Fruit fly (Drosophila melanogaster) whole organism, embryonic: Measurements from ENCODE around the gene CG2120.

ENCODE experiments used
- Aef1 ChIP-seq: fragments of 200-800 bp; sonication (Bioruptor generic); IDR thresholded peaks from 3 replicates; pipeline ENCODE4 v1.3.6; 2022; ENCODE audit warnings: missing biosample characterization, missing genetic modification characterization
- BtbVII ChIP-seq: fragments of 200-800 bp; sonication (Bioruptor generic); optimal IDR thresholded peaks from 3 replicates; lab custom pipeline; 2017; ENCODE audit warnings: missing biosample characterization, mild to moderate bottlenecking, missing genetic modification characterization
- C15 ChIP-seq: fragments of 200-800 bp; sonication (Bioruptor generic); IDR thresholded peaks from 3 replicates; pipeline ENCODE4 v1.3.6; 2022; ENCODE audit warnings: missing biosample characterization, missing genetic modification characterization
- CG10366 ChIP-seq: fragments of 200-800 bp; sonication (Bioruptor generic); IDR thresholded peaks from 2 replicates; pipeline ENCODE4 v1.3.6; 2022; ENCODE audit warnings: missing biosample characterization, missing genetic modification characterization
- CG10543 ChIP-seq: fragments of 200-800 bp; sonication (Bioruptor generic); optimal IDR thresholded peaks from 3 replicates; lab custom pipeline; 2017; ENCODE audit warnings: missing biosample characterization, mild to moderate bottlenecking, missing genetic modification characterization, moderate library complexity
- CG11504 ChIP-seq: fragments of 200-800 bp; sonication (Bioruptor generic); optimal IDR thresholded peaks from 3 replicates; lab custom pipeline; 2019; ENCODE audit warnings: missing biosample characterization, mild to moderate bottlenecking, missing genetic modification characterization, moderate library complexity
- CG11695 ChIP-seq: fragments of 200-800 bp; sonication (Bioruptor generic); IDR thresholded peaks from 3 replicates; pipeline ENCODE4 v1.3.6; 2022; ENCODE audit warnings: missing biosample characterization, missing genetic modification characterization
- CG12659 ChIP-seq: fragments of 200-800 bp; sonication (Bioruptor generic); optimal IDR thresholded peaks from 3 replicates; lab custom pipeline; 2017; ENCODE audit warnings: mild to moderate bottlenecking, missing biosample characterization, missing genetic modification reagents, missing genetic modification characterization
- CG13775 ChIP-seq: fragments of 200-800 bp; sonication (Bioruptor generic); optimal IDR thresholded peaks from 3 replicates; lab custom pipeline; 2017; ENCODE audit warnings: missing biosample characterization, mild to moderate bottlenecking, missing genetic modification characterization
- CG14014 ChIP-seq: fragments of 200-800 bp; sonication (Bioruptor generic); IDR thresholded peaks from 2 replicates; pipeline ENCODE4 v1.3.6; 2022; ENCODE audit warnings: missing biosample characterization, missing genetic modification characterization
- CG17829 ChIP-seq: fragments of 200-800 bp; optimal IDR thresholded peaks from 2 replicates; lab custom pipeline; 2019; ENCODE audit warnings: missing biosample characterization, mild to moderate bottlenecking, missing genetic modification characterization, moderate library complexity
- CG3065 ChIP-seq: fragments of 200-800 bp; sonication (Bioruptor generic); optimal IDR thresholded peaks from 2 replicates; lab custom pipeline; 2016; ENCODE audit warnings: missing biosample characterization, missing genetic modification characterization
- CG3281 ChIP-seq: fragments of 200-800 bp; sonication (Bioruptor generic); optimal IDR thresholded peaks from 3 replicates; lab custom pipeline; 2017; ENCODE audit warnings: missing biosample characterization, mild to moderate bottlenecking, missing genetic modification characterization
- CG34376 ChIP-seq: fragments of 200-800 bp; sonication (Bioruptor generic); optimal IDR thresholded peaks from 2 replicates; lab custom pipeline; 2018; ENCODE audit warnings: missing biosample characterization, mild to moderate bottlenecking, missing genetic modification characterization
- CG6765 ChIP-seq: fragments of 200-800 bp; sonication (Bioruptor generic); optimal IDR thresholded peaks from 3 replicates; lab custom pipeline; 2017; ENCODE audit warnings: missing biosample characterization, mild to moderate bottlenecking, missing genetic modification characterization
- CG7786 ChIP-seq: fragments of 200-800 bp; sonication (Bioruptor generic); optimal IDR thresholded peaks from 2 replicates; lab custom pipeline; 2016; ENCODE audit warnings: missing biosample characterization, missing genetic modification characterization
- CG8359 ChIP-seq: fragments of 200-800 bp; sonication (Bioruptor generic); optimal IDR thresholded peaks from 2 replicates; lab custom pipeline; 2017; ENCODE audit warnings: missing biosample characterization, mild to moderate bottlenecking, missing genetic modification characterization, borderline replicate concordance
- CG9817 ChIP-seq: fragments of 200-800 bp; sonication (Bioruptor generic); optimal IDR thresholded peaks from 2 replicates; lab custom pipeline; 2018; ENCODE audit warnings: missing biosample characterization, mild to moderate bottlenecking, missing genetic modification characterization, moderate library complexity
- Dbx ChIP-seq: fragments of 200-800 bp; sonication (Bioruptor generic); IDR thresholded peaks from 3 replicates; pipeline ENCODE4 v1.3.6; 2022; ENCODE audit warnings: missing biosample characterization, missing genetic modification characterization
- Dip2 ChIP-seq: fragments of 200-800 bp; sonication (Bioruptor generic); IDR thresholded peaks from 2 replicates; pipeline ENCODE4 v1.3.6; 2022; ENCODE audit warnings: missing biosample characterization, missing genetic modification characterization
- Fer1 ChIP-seq: fragments of 200-800 bp; sonication (Bioruptor generic); optimal IDR thresholded peaks from 2 replicates; lab custom pipeline; 2017; ENCODE audit warnings: missing biosample characterization, mild to moderate bottlenecking, missing genetic modification characterization
- HHEX ChIP-seq: fragments of 200-800 bp; sonication (Bioruptor generic); optimal IDR thresholded peaks from 3 replicates; lab custom pipeline; 2017; ENCODE audit warnings: missing biosample characterization, mild to moderate bottlenecking, missing genetic modification characterization, missing genetic modification reagents
- Med ChIP-seq: fragments of 200-800 bp; sonication (Bioruptor generic); peaks from one replicate; lab custom pipeline; 2016; ENCODE audit warnings: missing biosample characterization, missing genetic modification characterization, mild to moderate bottlenecking, inconsistent platforms, moderate library complexity
- Meics ChIP-seq: fragments of 200-800 bp; sonication (Bioruptor generic); optimal IDR thresholded peaks from 2 replicates; lab custom pipeline; 2017; ENCODE audit warnings: missing biosample characterization, mild to moderate bottlenecking, missing genetic modification characterization
- NFAT ChIP-seq: fragments of 200-800 bp; sonication (Bioruptor generic); IDR thresholded peaks from 2 replicates; pipeline ENCODE4 v1.3.6; 2022; ENCODE audit warnings: missing biosample characterization, missing genetic modification characterization
- NK7.1 ChIP-seq: fragments of 200-800 bp; sonication (Bioruptor generic); optimal IDR thresholded peaks from 3 replicates; lab custom pipeline; 2016; ENCODE audit warnings: missing biosample characterization, missing genetic modification characterization
- Oaz ChIP-seq: fragments of 200-800 bp; sonication (Bioruptor generic); IDR thresholded peaks from 2 replicates; pipeline ENCODE4 v1.3.6; 2022; ENCODE audit warnings: missing biosample characterization, missing genetic modification characterization
- Rfx ChIP-seq: fragments of 200-800 bp; sonication (Bioruptor generic); IDR thresholded peaks from 2 replicates; pipeline ENCODE4 v1.3.6; 2022; ENCODE audit warnings: missing biosample characterization, missing genetic modification characterization
- Sox102F ChIP-seq: fragments of 200-800 bp; sonication (Bioruptor generic); optimal IDR thresholded peaks from 2 replicates; lab custom pipeline; 2018; ENCODE audit warnings: missing biosample characterization, mild to moderate bottlenecking, missing genetic modification characterization, moderate library complexity
- Spps ChIP-seq: fragments of 200-800 bp; sonication (Bioruptor generic); optimal IDR thresholded peaks from 2 replicates; lab custom pipeline; 2018; ENCODE audit warnings: missing biosample characterization, mild to moderate bottlenecking, missing genetic modification characterization
- Taf1 ChIP-seq: fragments of 200-800 bp; sonication (Bioruptor generic); IDR thresholded peaks from 2 replicates; pipeline ENCODE4 v1.3.6; 2022; ENCODE audit warnings: missing biosample characterization, missing genetic modification characterization
- Xbp1 ChIP-seq: fragments of 200-800 bp; sonication (Bioruptor generic); optimal IDR thresholded peaks from 3 replicates; lab custom pipeline; 2016; ENCODE audit warnings: missing biosample characterization, mild to moderate bottlenecking, missing genetic modification characterization
- dati ChIP-seq: fragments of 200-800 bp; sonication (Bioruptor generic); IDR thresholded peaks from 2 replicates; pipeline ENCODE4 v1.3.6; 2022; ENCODE audit warnings: missing biosample characterization, missing genetic modification characterization
- en ChIP-seq: fragments of 200-800 bp; sonication (Bioruptor generic); optimal IDR thresholded peaks from 2 replicates; lab custom pipeline; 2016; ENCODE audit warnings: missing biosample characterization, missing genetic modification characterization
- esg ChIP-seq: fragments of 200-800 bp; sonication (Bioruptor generic); conservative IDR thresholded peaks from 2 replicates; pipeline ENCODE4 v1.3.6; 2022; ENCODE audit warnings: missing biosample characterization, missing genetic modification characterization
- fu2 ChIP-seq: fragments of 200-800 bp; sonication (Bioruptor generic); optimal IDR thresholded peaks from 2 replicates; lab custom pipeline; 2016; ENCODE audit warnings: missing biosample characterization, missing genetic modification characterization
- gsb ChIP-seq: fragments of 200-800 bp; sonication (Bioruptor generic); IDR thresholded peaks from 2 replicates; pipeline ENCODE4 v1.3.6; 2022; ENCODE audit warnings: missing biosample characterization, missing genetic modification characterization
- gt ChIP-seq: fragments of 200-800 bp; sonication (Bioruptor generic); IDR thresholded peaks from 2 replicates; pipeline ENCODE4 v1.3.6; 2022; ENCODE audit warnings: missing biosample characterization, missing genetic modification characterization
- jigr1 ChIP-seq: fragments of 200-800 bp; sonication (Bioruptor generic); IDR thresholded peaks from 3 replicates; pipeline ENCODE4 v1.3.6; 2022; ENCODE audit warnings: missing biosample characterization, missing genetic modification characterization
- knrl ChIP-seq: fragments of 200-800 bp; sonication (Bioruptor generic); IDR thresholded peaks from 3 replicates; pipeline ENCODE4 v1.3.6; 2022; ENCODE audit warnings: missing biosample characterization, missing genetic modification characterization; ENCODE audit not compliant: partially characterized antibody
- lab ChIP-seq: fragments of 200-800 bp; sonication (Bioruptor generic); optimal IDR thresholded peaks from 3 replicates; lab custom pipeline; 2017; ENCODE audit warnings: missing biosample characterization, missing genetic modification characterization, mild to moderate bottlenecking, moderate library complexity, missing genetic modification reagents
- lmd ChIP-seq: fragments of 200-800 bp; sonication (Bioruptor generic); IDR thresholded peaks from 2 replicates; pipeline ENCODE4 v1.3.6; 2022; ENCODE audit warnings: missing biosample characterization, missing genetic modification characterization
- ranshi ChIP-seq: fragments of 200-800 bp; sonication (Bioruptor generic); IDR thresholded peaks from 2 replicates; pipeline ENCODE4 v1.3.6; 2022; ENCODE audit warnings: missing biosample characterization, missing genetic modification characterization
- row ChIP-seq: fragments of 200-800 bp; sonication (Bioruptor generic); IDR thresholded peaks from 3 replicates; pipeline ENCODE4 v1.3.6; 2022; ENCODE audit warnings: missing biosample characterization, missing genetic modification characterization
- sens ChIP-seq: fragments of 200-800 bp; sonication (Bioruptor generic); peaks from one replicate; lab custom pipeline; 2016; ENCODE audit warnings: missing biosample characterization, missing genetic modification characterization
- sens-2 ChIP-seq: fragments of 200-800 bp; sonication (Bioruptor generic); IDR thresholded peaks from 2 replicates; pipeline ENCODE4 v1.3.6; 2022; ENCODE audit warnings: missing biosample characterization, missing genetic modification characterization
- seq ChIP-seq: fragments of 200-800 bp; sonication (Bioruptor generic); IDR thresholded peaks from 2 replicates; pipeline ENCODE4 v1.3.6; 2022; ENCODE audit warnings: missing biosample characterization, missing genetic modification characterization
- slou ChIP-seq: fragments of 200-800 bp; sonication (Bioruptor generic); optimal IDR thresholded peaks from 3 replicates; lab custom pipeline; 2016; ENCODE audit warnings: missing biosample characterization, missing genetic modification characterization
- toy ChIP-seq: fragments of 200-800 bp; sonication (Bioruptor generic); IDR thresholded peaks from 2 replicates; pipeline ENCODE4 v1.3.6; 2022; ENCODE audit warnings: missing biosample characterization, missing genetic modification characterization
- unpg ChIP-seq: fragments of 200-800 bp; sonication (Bioruptor generic); optimal IDR thresholded peaks from 3 replicates; lab custom pipeline; 2018; ENCODE audit warnings: missing biosample characterization, mild to moderate bottlenecking, missing genetic modification characterization, moderate library complexity
- vvl ChIP-seq: fragments of 200-800 bp; sonication (Bioruptor generic); IDR thresholded peaks from 2 replicates; pipeline ENCODE4 v1.3.6; 2022; ENCODE audit warnings: missing biosample characterization, missing genetic modification characterization

Gene CG2120

dm6 chrX:8112715-8113114, 22.9 kb upstream of the CG2120 start (continued):
- TF ChIP-seq Aef1 (peak; percentile 41; the same call in 1 of the 3 replicates), CG14014 (GFP tag; lab: Robert Waterston, UW) (peak; percentile 46; the same call in 1 of the 2 replicates), en (no peak), gt (GFP tag; lab: Robert Waterston, UW) (no peak), Dip2 (GFP tag; lab: Robert Waterston, UW) (no peak), vvl (peak; percentile 60; the same call in 1 of the 2 replicates), toy (GFP tag; lab: Robert Waterston, UW) (no peak), Xbp1 (GFP tag; lab: Kevin White, UChicago) (peak; percentile 34), CG12659 (peak; percentile 35), NK7.1 (GFP tag; lab: Kevin White, UChicago) (peak; percentile 11), CG3281 (GFP tag; lab: Kevin White, UChicago) (peak; percentile 56), slou (GFP tag; lab: Kevin White, UChicago) (peak; percentile 8), seq (no peak), jigr1 (GFP tag; lab: Robert Waterston, UW) (0 out of 3 replicates have a peak, but pooled peaks have one; percentile 16), Dbx (GFP tag; lab: Robert Waterston, UW) (peak; percentile 62; the same call in 2 of the 3 replicates), CG9817 (tag; lab: Kevin White, UChicago) (peak; percentile 19), CG7786 (peak; percentile 4), CG10543 (GFP tag; lab: Kevin White, UChicago) (no peak), lab (GFP tag; lab: Kevin White, UChicago) (peak; percentile 69), CG10366 (GFP tag; lab: Robert Waterston, UW) (peak; percentile 28; the same call in 1 of the 2 replicates), CG11695 (GFP tag; lab: Robert Waterston, UW) (0 out of 3 replicates have a peak, but pooled peaks have one; percentile 28), CG34376 (peak; percentile 19), gsb (GFP tag; lab: Robert Waterston, UW) (0 out of 2 replicates have a peak, but pooled peaks have one; percentile 39), Sox102F (GFP tag; lab: Kevin White, UChicago) (peak; percentile 1), ranshi (GFP tag; lab: Robert Waterston, UW) (peak; percentile 15; the same call in 1 of the 2 replicates), BtbVII (GFP tag; lab: Kevin White, UChicago) (peak; percentile 34), Oaz (GFP tag; lab: Robert Waterston, UW) (0 out of 2 replicates have a peak, but pooled peaks have one; percentile 31), unpg (GFP tag; lab: Kevin White, UChicago) (peak; percentile 30), CG13775 (GFP tag; lab: Kevin White, UChicago) (peak; percentile 32), Med (GFP tag; lab: Kevin White, UChicago) (peak; percentile 53), sens-2 (GFP tag; lab: Robert Waterston, UW) (no peak), Taf1 (GFP tag; lab: Robert Waterston, UW) (0 out of 2 replicates have a peak, but pooled peaks have one; percentile 25), HHEX (GFP tag; lab: Kevin White, UChicago) (peak; percentile 44), CG6765 (GFP tag; lab: Kevin White, UChicago) (peak; percentile 21), Rfx (GFP tag; lab: Robert Waterston, UW) (peak; percentile 70), CG3065 (GFP tag; lab: Kevin White, UChicago) (no peak), Meics (GFP tag; lab: Kevin White, UChicago) (peak; percentile 67), knrl (GFP tag; lab: Robert Waterston, UW) (no peak), row (GFP tag; lab: Robert Waterston, UW) (peak; percentile 66), NFAT (GFP tag; lab: Robert Waterston, UW) (0 out of 2 replicates have a peak, but pooled peaks have one; percentile 3), CG11504 (tag; lab: Kevin White, UChicago) (peak; percentile 46), C15 (GFP tag; lab: Robert Waterston, UW) (0 out of 3 replicates have a peak, but pooled peaks have one; percentile 13), Spps (tag; lab: Kevin White, UChicago) (no peak), Fer1 (GFP tag; lab: Kevin White, UChicago) (peak; percentile 62), esg (GFP tag; lab: Robert Waterston, UW) (peak; percentile 36; the same call in 1 of the 2 replicates), dati (no peak), sens (peak; percentile 47), fu2 (GFP tag; lab: Kevin White, UChicago) (peak; percentile 2), CG17829 (tag; lab: Kevin White, UChicago) (no peak), CG8359 (GFP tag; lab: Kevin White, UChicago) (no peak), lmd (GFP tag; lab: Robert Waterston, UW) (peak; percentile 36; the same call in 1 of the 2 replicates)
